Fruit fly (Drosophila melanogaster) Kc167 (cell line): ENCODE results near the gene Spn28Db.
"Not testable (repeated sequence)": the region's sequence is repeated elsewhere in the genome, so short reads cannot be mapped to it uniquely, and the experiment has no call there.

ENCODE experiments used
- h ChIP-seq: fragments of >200 bp; optimal IDR thresholded peaks from 3 replicates; lab custom pipeline; 2018; ENCODE audit warnings: missing external identifiers
- psq ChIP-seq: fragments of >200 bp; optimal IDR thresholded peaks from 2 replicates; lab custom pipeline; 2017; ENCODE audit warnings: missing external identifiers

DNA sequence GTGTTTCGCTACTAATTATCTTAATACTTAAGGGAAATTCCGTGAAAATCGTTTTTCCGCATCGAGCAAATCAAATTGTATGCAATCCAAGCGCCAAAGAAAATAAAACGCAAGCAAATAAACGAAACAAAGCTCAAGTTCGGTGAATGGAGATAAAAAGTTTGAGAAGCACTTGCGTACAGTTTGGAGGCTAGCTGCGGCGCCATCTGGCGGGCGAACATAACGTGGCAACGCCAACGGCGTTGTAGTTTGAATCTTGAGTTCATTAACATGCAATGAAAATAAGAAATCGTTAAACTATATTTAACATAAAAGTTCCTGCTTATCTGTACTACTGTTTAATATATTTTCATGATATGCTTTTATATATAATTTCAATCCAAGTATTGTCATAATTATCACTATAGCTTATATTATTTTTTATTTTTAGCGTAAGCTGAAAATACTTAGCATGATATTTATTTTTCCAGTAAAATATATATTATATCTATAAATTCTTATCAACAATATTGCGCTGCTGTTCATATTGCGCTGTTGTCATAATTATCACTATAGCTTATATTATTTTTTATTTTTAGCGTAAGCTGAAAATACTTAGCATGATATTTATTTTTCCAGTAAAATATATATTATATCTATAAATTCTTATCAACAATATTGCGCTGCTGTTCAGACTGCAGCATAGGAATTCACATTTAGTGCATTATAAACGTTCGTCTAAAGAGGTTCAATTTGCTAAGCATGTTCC is 34.0 kb downstream of the Spn28Db start, which contains the start of gene lectin-28C:
- not testable (repeated sequence) for TF ChIP-seq h, psq (lab: Kevin White, UChicago)
